Fruit fly (Drosophila melanogaster): Measurements from ENCODE around the gene Ance.

- TF ChIP-seq CG4496 (GFP tag; IDR thresholded peaks at IDR 0.05) (peak; percentile 75), CG13204 (GFP tag; optimal IDR thresholded peaks at IDR 0.05) (no peak)
Measured at dm6 chr2L:13947476-13947875, 42.0 kb downstream of the Ance start, which contains the start of gene Vajk3.
